Fruit fly (Drosophila melanogaster): Measurements from ENCODE around the gene Prosbeta7.

- TF ChIP-seq CG8478 (optimal IDR thresholded peaks at IDR 0.05) (no peak), psq (optimal IDR thresholded peaks at IDR 0.05) (no peak)
Measured at dm6 chr3R:5327911-5328310, 30.3 kb downstream of the Prosbeta7 start.
